Fruit fly (Drosophila melanogaster) whole organism, prepupa: Measurements from ENCODE around the gene Nepl6.

Experiments
- Blimp-1 ChIP-seq: fragments of 200-800 bp; sonication (Bioruptor generic); optimal IDR thresholded peaks from 3 replicates; lab custom pipeline; 2017; ENCODE audit warnings: missing biosample characterization, missing genetic modification characterization, mild to moderate bottlenecking, moderate library complexity, missing genetic modification reagents
- CG10669 ChIP-seq: fragments of 200-800 bp; sonication (Bioruptor generic); optimal IDR thresholded peaks from 3 replicates; lab custom pipeline; 2018; ENCODE audit warnings: missing biosample characterization, mild to moderate bottlenecking, missing genetic modification characterization, moderate library complexity
- CG11294 ChIP-seq: fragments of 200-800 bp; sonication (Bioruptor generic); IDR thresholded peaks from 2 replicates; pipeline ENCODE4 v1.3.6; 2022; ENCODE audit warnings: missing biosample characterization, missing genetic modification characterization
- CG11762 ChIP-seq: fragments of 200-800 bp; sonication (Bioruptor generic); optimal IDR thresholded peaks from 3 replicates; lab custom pipeline; 2016; ENCODE audit warnings: missing biosample characterization, missing genetic modification characterization; ENCODE audit not compliant: insufficient read depth
- CG15336 ChIP-seq: fragments of 200-800 bp; sonication (Bioruptor generic); IDR thresholded peaks from 2 replicates; pipeline ENCODE4 v1.3.6; 2022; ENCODE audit warnings: missing biosample characterization, missing genetic modification characterization
- CG16779 ChIP-seq: fragments of 200-800 bp; sonication (Bioruptor generic); optimal IDR thresholded peaks from 3 replicates; lab custom pipeline; 2017; ENCODE audit warnings: missing biosample characterization, mild to moderate bottlenecking, missing genetic modification characterization
- CG31627 ChIP-seq: fragments of 200-800 bp; sonication (Bioruptor generic); optimal IDR thresholded peaks from 3 replicates; lab custom pipeline; 2016; ENCODE audit warnings: missing biosample characterization, missing genetic modification characterization
- CG32006 ChIP-seq: fragments of 200-800 bp; sonication (Bioruptor generic); optimal IDR thresholded peaks from 3 replicates; lab custom pipeline; 2017; ENCODE audit warnings: missing biosample characterization, mild to moderate bottlenecking, missing genetic modification characterization
- CG34406 ChIP-seq: fragments of 200-800 bp; sonication (Bioruptor generic); optimal IDR thresholded peaks from 3 replicates; lab custom pipeline; 2016; ENCODE audit warnings: missing biosample characterization, missing genetic modification characterization
- CG4318 ChIP-seq: fragments of 200-800 bp; sonication (Bioruptor generic); optimal IDR thresholded peaks from 3 replicates; lab custom pipeline; 2017; ENCODE audit warnings: missing biosample characterization, mild to moderate bottlenecking, missing genetic modification characterization
- CG6163 ChIP-seq: fragments of 200-800 bp; sonication (Bioruptor generic); IDR thresholded peaks from 3 replicates; pipeline ENCODE4 v1.3.6; 2022; ENCODE audit warnings: missing biosample characterization, missing genetic modification characterization
- CG6792 ChIP-seq: fragments of 200-800 bp; sonication (Bioruptor generic); optimal IDR thresholded peaks from 3 replicates; lab custom pipeline; 2016; ENCODE audit warnings: missing biosample characterization, missing genetic modification characterization
- CG6808 ChIP-seq: fragments of 200-800 bp; sonication (Bioruptor generic); optimal IDR thresholded peaks from 3 replicates; lab custom pipeline; 2017; ENCODE audit warnings: missing biosample characterization, missing genetic modification characterization, mild to moderate bottlenecking, moderate library complexity, missing genetic modification reagents
- CG7368 ChIP-seq: fragments of 200-800 bp; sonication (Bioruptor generic); optimal IDR thresholded peaks from 3 replicates; lab custom pipeline; 2016; ENCODE audit warnings: missing biosample characterization, missing genetic modification characterization
- CG8119 ChIP-seq: fragments of 200-800 bp; sonication (Bioruptor generic); IDR thresholded peaks from 3 replicates; pipeline ENCODE4 v1.3.6; 2022; ENCODE audit warnings: missing biosample characterization, missing genetic modification characterization
- CG8632 ChIP-seq: fragments of 200-800 bp; sonication (Bioruptor generic); optimal IDR thresholded peaks from 3 replicates; lab custom pipeline; 2016; ENCODE audit warnings: missing biosample characterization, missing genetic modification characterization
- CG9139 ChIP-seq: fragments of 200-800 bp; sonication (Bioruptor generic); optimal IDR thresholded peaks from 3 replicates; lab custom pipeline; 2017; ENCODE audit warnings: missing biosample characterization, mild to moderate bottlenecking, missing genetic modification characterization
- Eip75B ChIP-seq: fragments of 200-800 bp; sonication (Bioruptor generic); optimal IDR thresholded peaks from 3 replicates; lab custom pipeline; 2016; ENCODE audit warnings: missing biosample characterization, missing genetic modification characterization
- Eip78C ChIP-seq: fragments of 200-800 bp; sonication (Bioruptor generic); peaks from one replicate; lab custom pipeline; 2016; ENCODE audit warnings: missing biosample characterization, missing genetic modification characterization
- Eip93F ChIP-seq: fragments of 200-800 bp; sonication (Bioruptor generic); optimal IDR thresholded peaks from 2 replicates; lab custom pipeline; 2016; ENCODE audit warnings: missing biosample characterization, mild to moderate bottlenecking, missing genetic modification characterization
- Ets21C ChIP-seq: fragments of 200-800 bp; sonication (Bioruptor generic); optimal IDR thresholded peaks from 3 replicates; lab custom pipeline; 2016; ENCODE audit warnings: missing biosample characterization, missing genetic modification characterization
- Ets96B ChIP-seq: fragments of 200-800 bp; optimal IDR thresholded peaks from 2 replicates; lab custom pipeline; 2019; ENCODE audit warnings: missing biosample characterization, mild to moderate bottlenecking, missing genetic modification characterization, moderate library complexity
- Gug ChIP-seq: fragments of 200-800 bp; sonication (Bioruptor generic); IDR thresholded peaks from 2 replicates; pipeline ENCODE4 v1.3.6; 2022; ENCODE audit warnings: missing biosample characterization, missing genetic modification characterization
- Hr39 ChIP-seq: fragments of 200-800 bp; sonication (Bioruptor generic); optimal IDR thresholded peaks from 2 replicates; lab custom pipeline; 2016; ENCODE audit warnings: missing biosample characterization, missing genetic modification characterization
- Lpt ChIP-seq: fragments of 200-800 bp; sonication (Bioruptor generic); optimal IDR thresholded peaks from 3 replicates; lab custom pipeline; 2016; ENCODE audit warnings: missing biosample characterization, missing genetic modification characterization
- Met ChIP-seq: fragments of 200-800 bp; sonication (Bioruptor generic); optimal IDR thresholded peaks from 3 replicates; lab custom pipeline; 2016; ENCODE audit warnings: missing biosample characterization, missing genetic modification characterization
- OdsH ChIP-seq: fragments of 200-800 bp; sonication (Bioruptor generic); optimal IDR thresholded peaks from 3 replicates; lab custom pipeline; 2016; ENCODE audit warnings: missing biosample characterization, missing genetic modification characterization
- Smox ChIP-seq: fragments of 200-800 bp; sonication (Bioruptor generic); optimal IDR thresholded peaks from 3 replicates; lab custom pipeline; 2016; ENCODE audit warnings: missing biosample characterization, missing genetic modification characterization
- Sox102F ChIP-seq: fragments of 200-800 bp; sonication (Bioruptor generic); optimal IDR thresholded peaks from 2 replicates; lab custom pipeline; 2016; ENCODE audit warnings: missing biosample characterization, mild to moderate bottlenecking, missing genetic modification characterization
- Sox14 ChIP-seq: fragments of 200-800 bp; sonication (Bioruptor generic); optimal IDR thresholded peaks from 3 replicates; lab custom pipeline; 2016; ENCODE audit warnings: missing biosample characterization, missing genetic modification characterization
- achi ChIP-seq: fragments of 200-800 bp; sonication (Bioruptor generic); optimal IDR thresholded peaks from 3 replicates; lab custom pipeline; 2016; ENCODE audit warnings: missing biosample characterization, missing genetic modification characterization
- acj6 ChIP-seq: fragments of 200-800 bp; sonication (Bioruptor generic); optimal IDR thresholded peaks from 3 replicates; lab custom pipeline; 2016; ENCODE audit warnings: missing biosample characterization, missing genetic modification characterization
- cyc ChIP-seq: fragments of 200-800 bp; sonication (Bioruptor generic); optimal IDR thresholded peaks from 3 replicates; lab custom pipeline; 2016; ENCODE audit warnings: missing biosample characterization, missing genetic modification characterization
- dac ChIP-seq: fragments of 200-800 bp; sonication (Bioruptor generic); optimal IDR thresholded peaks from 2 replicates; lab custom pipeline; 2017; ENCODE audit warnings: missing biosample characterization, mild to moderate bottlenecking, missing genetic modification characterization
- dsx ChIP-seq: fragments of 200-800 bp; optimal IDR thresholded peaks from 3 replicates; lab custom pipeline; 2019; ENCODE audit warnings: missing biosample characterization, mild to moderate bottlenecking, missing genetic modification characterization, moderate library complexity; ENCODE audit not compliant: poor library complexity, severe bottlenecking
- esn ChIP-seq: fragments of 200-800 bp; sonication (Bioruptor generic); optimal IDR thresholded peaks from 2 replicates; lab custom pipeline; 2016; ENCODE audit warnings: missing biosample characterization, mild to moderate bottlenecking, missing genetic modification characterization, moderate library complexity
- fd59A ChIP-seq: fragments of 200-800 bp; sonication (Bioruptor generic); optimal IDR thresholded peaks from 2 replicates; lab custom pipeline; 2017; ENCODE audit warnings: missing biosample characterization, mild to moderate bottlenecking, missing genetic modification characterization, missing genetic modification reagents
- fd85E ChIP-seq: fragments of 200-800 bp; sonication (Bioruptor generic); optimal IDR thresholded peaks from 3 replicates; lab custom pipeline; 2016; ENCODE audit warnings: missing biosample characterization, missing genetic modification characterization
- fkh ChIP-seq: fragments of 200-800 bp; sonication (Bioruptor generic); optimal IDR thresholded peaks from 3 replicates; lab custom pipeline; 2017; ENCODE audit warnings: missing biosample characterization, mild to moderate bottlenecking, missing genetic modification characterization, moderate library complexity
- salr ChIP-seq, 2 experiments: fragments of 200-800 bp; sonication (Bioruptor generic); optimal IDR thresholded peaks; 3 replicates each; lab custom pipeline; 2016 to 2018; ENCODE audit warnings: missing biosample characterization in 2 of 2, missing genetic modification characterization in 2 of 2, mild to moderate bottlenecking in 1 of 2
- spab ChIP-seq: fragments of 200-800 bp; sonication (Bioruptor generic); optimal IDR thresholded peaks from 2 replicates; lab custom pipeline; 2017; ENCODE audit warnings: missing biosample characterization, mild to moderate bottlenecking, missing genetic modification characterization, missing genetic modification reagents
- ss ChIP-seq, 2 experiments: fragments of 200-800 bp; sonication (Bioruptor generic); optimal IDR thresholded peaks; 2 replicates in 1 of 2; 3 replicates in 1 of 2; lab custom pipeline; 2017 to 2018; ENCODE audit warnings: mild to moderate bottlenecking in 2 of 2, missing biosample characterization in 2 of 2, missing genetic modification characterization in 2 of 2, moderate library complexity in 1 of 2
- svp ChIP-seq: fragments of 200-800 bp; sonication (Bioruptor generic); peaks from one replicate; lab custom pipeline; 2016; ENCODE audit warnings: missing biosample characterization, missing genetic modification characterization
- topi ChIP-seq: fragments of 200-800 bp; sonication (Bioruptor generic); optimal IDR thresholded peaks from 3 replicates; lab custom pipeline; 2016; ENCODE audit warnings: missing biosample characterization, missing genetic modification characterization
- vri ChIP-seq: fragments of 200-800 bp; sonication (Bioruptor generic); optimal IDR thresholded peaks from 3 replicates; lab custom pipeline; 2016; ENCODE audit warnings: missing biosample characterization, mild to moderate bottlenecking, missing genetic modification characterization

The Nepl6 gene

dm6 chr2L:6354656-6355055 is 30.7 kb downstream of the Nepl6 start, which contains the start of gene ppk14:
Gene ppk14 (plus strand): TSS chr2L:6354956.
- TF ChIP-seq topi (GFP tag; lab: Kevin White, UChicago) (no peak), Ets96B (tag; lab: Kevin White, UChicago) (no peak), fkh (GFP tag; lab: Kevin White, UChicago) (no peak), svp (GFP tag; lab: Kevin White, UChicago) (no peak), CG6792 (GFP tag; lab: Kevin White, UChicago) (no peak), OdsH (GFP tag; lab: Kevin White, UChicago) (no peak), Eip75B (GFP tag; lab: Kevin White, UChicago) (no peak), CG6808 (no peak), vri (GFP tag; lab: Kevin White, UChicago) (no peak), CG15336 (no peak), CG8632 (GFP tag; lab: Kevin White, UChicago) (no peak), Sox102F (GFP tag; lab: Kevin White, UChicago) (no peak), Gug (GFP tag; lab: Robert Waterston, UW) (no peak), Sox14 (GFP tag; lab: Kevin White, UChicago) (no peak), achi (GFP tag; lab: Kevin White, UChicago) (no peak), cyc (GFP tag; lab: Kevin White, UChicago) (no peak), Blimp-1 (GFP tag; lab: Kevin White, UChicago) (no peak), CG31627 (GFP tag; lab: Kevin White, UChicago) (no peak), CG11294 (GFP tag; lab: Robert Waterston, UW) (no peak), CG8119 (no peak)

dm6 chr2L:6354231-6354630 is 31.1 kb downstream of the Nepl6 start, which contains the start of gene ppk7:
Gene ppk7 (minus strand): TSS chr2L:6354331.
- TF ChIP-seq Blimp-1 (GFP tag; lab: Kevin White, UChicago), result no peak
- no peak for TF ChIP-seq CG11762 (GFP tag; lab: Kevin White, UChicago)
- TF ChIP-seq Sox14 (GFP tag; lab: Kevin White, UChicago), result no peak
- no peak for TF ChIP-seq CG7368 (GFP tag; lab: Kevin White, UChicago)
- no peak for TF ChIP-seq svp (GFP tag; lab: Kevin White, UChicago)
- no peak for TF ChIP-seq Eip93F
- TF ChIP-seq dsx, result no peak
- TF ChIP-seq Lpt (GFP tag; lab: Kevin White, UChicago), result no peak
- no peak for TF ChIP-seq CG16779 (tag; lab: Kevin White, UChicago)
- TF ChIP-seq CG32006, result no peak
- no peak for TF ChIP-seq cyc (GFP tag; lab: Kevin White, UChicago)

DNA sequence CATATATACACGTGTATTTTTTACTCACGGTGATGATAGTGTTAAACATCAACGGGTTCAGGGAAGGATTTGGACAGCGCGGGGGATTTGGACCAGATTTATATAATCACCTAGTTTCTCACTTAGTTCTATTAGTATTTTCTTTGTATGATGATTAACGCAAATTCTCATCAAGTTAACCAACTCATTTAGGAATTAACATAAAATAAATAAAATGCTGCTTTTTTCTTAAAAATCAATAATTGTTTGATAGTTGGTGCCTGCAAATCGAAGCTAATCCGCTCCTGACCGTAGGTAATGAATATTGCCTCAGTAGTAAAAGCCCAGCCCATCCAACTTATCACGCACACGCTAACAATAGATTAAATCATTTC is 33.5 kb downstream of the Nepl6 start:
- no peak for TF ChIP-seq Sox102F (GFP tag; lab: Kevin White, UChicago)
- no peak for TF ChIP-seq CG31627 (GFP tag; lab: Kevin White, UChicago)
- no peak for TF ChIP-seq CG9139
- TF ChIP-seq Eip75B (GFP tag; lab: Kevin White, UChicago), result no peak
- TF ChIP-seq Eip78C (GFP tag; lab: Kevin White, UChicago), result peak; percentile 33
- no peak for TF ChIP-seq salr (GFP tag; optimal IDR thresholded peaks at IDR 0.05; lab: Kevin White, UChicago)
- TF ChIP-seq topi (GFP tag; lab: Kevin White, UChicago), result no peak
- no peak for TF ChIP-seq CG16779 (tag; lab: Kevin White, UChicago)
- TF ChIP-seq Eip93F, result no peak
- TF ChIP-seq CG8119, result no peak
- TF ChIP-seq CG6808, result no peak
- TF ChIP-seq Smox (GFP tag; lab: Kevin White, UChicago), result no peak
- TF ChIP-seq fkh (GFP tag; lab: Kevin White, UChicago), result peak; percentile 68
- no peak for TF ChIP-seq Sox14 (GFP tag; lab: Kevin White, UChicago)
- no peak for TF ChIP-seq cyc (GFP tag; lab: Kevin White, UChicago)
- TF ChIP-seq CG32006, result no peak
- no peak for TF ChIP-seq fd59A (GFP tag; lab: Kevin White, UChicago)
- no peak for TF ChIP-seq dac (GFP tag; lab: Kevin White, UChicago)
- TF ChIP-seq CG6163 (GFP tag; lab: Robert Waterston, UW), result no peak
- TF ChIP-seq CG34406, result no peak
- no peak for TF ChIP-seq CG10669 (GFP tag; lab: Kevin White, UChicago)
- TF ChIP-seq Met (GFP tag; lab: Kevin White, UChicago), result no peak
- TF ChIP-seq Lpt (GFP tag; lab: Kevin White, UChicago), result no peak
- no peak for TF ChIP-seq fd85E (GFP tag; lab: Kevin White, UChicago)
- TF ChIP-seq spab, result no peak
- TF ChIP-seq CG11762 (GFP tag; lab: Kevin White, UChicago), result no peak
- no peak for TF ChIP-seq ss (GFP tag; optimal IDR thresholded peaks at IDR 0.05; lab: Kevin White, UChicago)
- TF ChIP-seq Ets96B (tag; lab: Kevin White, UChicago), result peak; percentile 8
- no peak for TF ChIP-seq CG8632 (GFP tag; lab: Kevin White, UChicago)
- no peak for TF ChIP-seq CG4318
- no peak for TF ChIP-seq Hr39
- no peak for TF ChIP-seq CG15336
- TF ChIP-seq acj6 (GFP tag; lab: Kevin White, UChicago), result no peak
- TF ChIP-seq Blimp-1 (GFP tag; lab: Kevin White, UChicago), result no peak
- TF ChIP-seq esn (GFP tag; lab: Kevin White, UChicago), result no peak
- TF ChIP-seq Ets21C (GFP tag; lab: Kevin White, UChicago), result no peak
